Fruit fly (Drosophila melanogaster): Measurements from ENCODE around the gene CG17110.

DNA sequence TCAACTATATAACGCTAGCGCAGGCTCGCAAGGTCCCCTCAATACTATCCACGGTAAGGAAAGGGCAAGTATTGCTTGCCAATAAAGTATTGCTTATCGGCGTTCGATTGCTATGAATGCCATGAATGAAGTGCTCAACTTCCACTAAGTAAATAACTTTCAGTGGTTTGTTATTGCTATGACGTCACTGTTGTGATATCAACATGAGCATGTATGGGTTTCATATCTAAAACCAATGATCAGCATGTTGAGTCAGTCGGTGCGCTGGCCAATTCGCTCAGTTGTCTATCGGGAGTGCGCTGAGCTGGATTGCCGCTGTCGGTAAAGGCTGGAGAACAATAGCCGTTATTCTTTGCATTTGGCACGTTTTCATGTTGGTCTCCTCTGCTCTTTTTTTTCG is 29.4 kb downstream of the CG17110 start:
- no peak for TF ChIP-seq CG10274 (GFP tag; optimal IDR thresholded peaks at IDR 0.05)
- TF ChIP-seq tgo (GFP tag; IDR thresholded peaks at IDR 0.05): no peak
- no peak for TF ChIP-seq ftz-f1 (GFP tag; optimal IDR thresholded peaks at IDR 0.05)
- no peak for TF ChIP-seq lilli (GFP tag; optimal IDR thresholded peaks at IDR 0.05)
- no peak for TF ChIP-seq CG13287 (GFP tag; IDR thresholded peaks at IDR 0.05; ENCODE audit: partially characterized antibody)
- TF ChIP-seq cad (GFP tag; optimal IDR thresholded peaks at IDR 0.05): no peak

Data from whole organism, embryonic.